Worm (Caenorhabditis elegans): ENCODE measurements around the gene rfs-1.

- TF ChIP-seq ztf-11 (tag; optimal IDR thresholded peaks at IDR 0.05) (no peak), ztf-4 (tag; optimal IDR thresholded peaks at IDR 0.05) (no peak), elt-1 (tag; optimal IDR thresholded peaks at IDR 0.05) (no peak), sma-9 (GFP tag; optimal IDR thresholded peaks at IDR 0.05) (no peak), sma-9 (tag; optimal IDR thresholded peaks at IDR 0.05) (no peak), ceh-16 (tag; optimal IDR thresholded peaks at IDR 0.05) (no peak), lin-39 (tag; optimal IDR thresholded peaks at IDR 0.05) (no peak), unc-62 (GFP tag; optimal IDR thresholded peaks at IDR 0.05) (no peak), lin-11 (tag; optimal IDR thresholded peaks at IDR 0.05) (no peak), snpc-4 (tag; optimal IDR thresholded peaks at IDR 0.05) (no peak), ama-1 (optimal IDR thresholded peaks at IDR 0.05) (no peak)
These were observed 9.6 kb downstream of the rfs-1 start, which contains the start of gene C02F5.5 for ce11 chrIII:8235880-8236279.
